Fruit fly (Drosophila melanogaster) whole organism, adult: ENCODE measurements around the gene Atxn7.
A peak's percentile ranks its signal among the peaks of the same experiment; 100 is the strongest.

Experiments used
- CG11617 ChIP-seq: fragments of 200-800 bp; sonication (Bioruptor generic); optimal IDR thresholded peaks from 2 replicates; lab custom pipeline; 2017; ENCODE audit warnings: mild to moderate bottlenecking, missing biosample characterization, missing genetic modification reagents, missing genetic modification characterization
- CG12768 ChIP-seq: fragments of 200-800 bp; sonication (Bioruptor generic); optimal IDR thresholded peaks from 2 replicates; lab custom pipeline; 2017; ENCODE audit warnings: missing biosample characterization, missing genetic modification characterization, mild to moderate bottlenecking, moderate library complexity, missing genetic modification reagents
- CG14711 ChIP-seq: fragments of 200-800 bp; sonication (Bioruptor generic); optimal IDR thresholded peaks from 2 replicates; lab custom pipeline; 2018; ENCODE audit warnings: missing biosample characterization, mild to moderate bottlenecking, missing genetic modification characterization, moderate library complexity
- CG1620 ChIP-seq: fragments of 200-800 bp; sonication (Bioruptor generic); optimal IDR thresholded peaks from 2 replicates; lab custom pipeline; 2016; ENCODE audit warnings: missing biosample characterization, missing genetic modification characterization
- CG33017 ChIP-seq: fragments of 200-800 bp; sonication (Bioruptor generic); optimal IDR thresholded peaks from 2 replicates; lab custom pipeline; 2018; ENCODE audit warnings: missing biosample characterization, mild to moderate bottlenecking, missing genetic modification characterization, moderate library complexity
- CG5204 ChIP-seq: fragments of 200-800 bp; sonication (Bioruptor generic); optimal IDR thresholded peaks from 2 replicates; lab custom pipeline; 2016; ENCODE audit warnings: missing biosample characterization, missing genetic modification characterization
- CG7045 ChIP-seq: fragments of 200-800 bp; sonication (Bioruptor generic); optimal IDR thresholded peaks from 2 replicates; lab custom pipeline; 2017; ENCODE audit warnings: missing biosample characterization, mild to moderate bottlenecking, missing genetic modification characterization
- CG7101 ChIP-seq: fragments of 200-800 bp; sonication (Bioruptor generic); optimal IDR thresholded peaks from 2 replicates; lab custom pipeline; 2018; ENCODE audit warnings: missing biosample characterization, mild to moderate bottlenecking, missing genetic modification characterization, moderate library complexity
- Clk ChIP-seq: fragments of 200-800 bp; sonication (Bioruptor generic); optimal IDR thresholded peaks from 2 replicates; lab custom pipeline; 2017; ENCODE audit warnings: missing biosample characterization, missing genetic modification characterization
- Crg-1 ChIP-seq: fragments of 200-800 bp; sonication (Bioruptor generic); optimal IDR thresholded peaks from 2 replicates; lab custom pipeline; 2016; ENCODE audit warnings: missing biosample characterization, missing genetic modification characterization
- Hr96 ChIP-seq: fragments of 200-800 bp; sonication (Bioruptor generic); optimal IDR thresholded peaks from 2 replicates; lab custom pipeline; 2016; ENCODE audit warnings: missing biosample characterization, missing genetic modification characterization
- Mnt ChIP-seq: fragments of 200-800 bp; sonication (Bioruptor generic); optimal IDR thresholded peaks from 2 replicates; lab custom pipeline; 2016; ENCODE audit warnings: missing biosample characterization, mild to moderate bottlenecking, missing genetic modification characterization
- bab1 ChIP-seq: fragments of 200-800 bp; sonication (Bioruptor generic); optimal IDR thresholded peaks from 3 replicates; lab custom pipeline; 2019; ENCODE audit warnings: missing biosample characterization, mild to moderate bottlenecking, missing genetic modification characterization, moderate library complexity
- cic ChIP-seq: fragments of 200-800 bp; sonication (Bioruptor generic); optimal IDR thresholded peaks from 2 replicates; lab custom pipeline; 2017; ENCODE audit warnings: missing biosample characterization, mild to moderate bottlenecking, missing genetic modification characterization, moderate library complexity
- cnc ChIP-seq, 2 experiments: fragments of >200 bp; optimal IDR thresholded peaks; 2 replicates each; lab custom pipeline; 2017
- kay ChIP-seq: fragments of 200-800 bp; sonication (Bioruptor generic); peaks from one replicate; lab custom pipeline; 2016; ENCODE audit warnings: missing biosample characterization, missing genetic modification characterization, borderline replicate concordance
- ovo ChIP-seq: fragments of 200-800 bp; sonication (Bioruptor generic); optimal IDR thresholded peaks from 2 replicates; lab custom pipeline; 2016; ENCODE audit warnings: missing biosample characterization, missing genetic modification characterization
- pad ChIP-seq: fragments of 200-800 bp; sonication (Bioruptor generic); optimal IDR thresholded peaks from 3 replicates; lab custom pipeline; 2017; ENCODE audit warnings: missing biosample characterization, missing genetic modification characterization, mild to moderate bottlenecking, moderate library complexity, missing genetic modification reagents
- tj ChIP-seq: fragments of 200-800 bp; sonication (Bioruptor generic); optimal IDR thresholded peaks from 3 replicates; lab custom pipeline; 2017; ENCODE audit warnings: missing biosample characterization, mild to moderate bottlenecking, missing genetic modification characterization, moderate library complexity
- toe ChIP-seq: fragments of 200-800 bp; sonication (Bioruptor generic); optimal IDR thresholded peaks from 2 replicates; lab custom pipeline; 2016; ENCODE audit warnings: missing biosample characterization, missing genetic modification characterization

Gene Atxn7

dm6 chr2L:2404631-2405030 lies 29.0 kb downstream of the Atxn7 start:
- TF ChIP-seq kay (GFP tag; lab: Kevin White, UChicago) (no peak), CG12768 (no peak), CG11617 (GFP tag; lab: Kevin White, UChicago) (no peak), CG1620 (GFP tag; lab: Kevin White, UChicago) (no peak), toe (GFP tag; lab: Kevin White, UChicago) (no peak), CG33017 (tag; lab: Kevin White, UChicago) (no peak), Hr96 (GFP tag; lab: Kevin White, UChicago) (no peak), pad (GFP tag; lab: Kevin White, UChicago) (no peak), bab1 (GFP tag; lab: Kevin White, UChicago) (no peak), CG14711 (tag; lab: Kevin White, UChicago) (no peak), cic (GFP tag; lab: Kevin White, UChicago) (no peak), CG5204 (no peak), ovo (GFP tag; lab: Kevin White, UChicago) (no peak), cnc (optimal IDR thresholded peaks at IDR 0.05; lab: Kevin White, UChicago) (no peak), tj (GFP tag; lab: Kevin White, UChicago) (no peak), CG7101 (tag; lab: Kevin White, UChicago) (no peak), Mnt (GFP tag; lab: Kevin White, UChicago) (no peak), CG7045 (GFP tag; lab: Kevin White, UChicago) (no peak), Crg-1 (no peak)

- TF ChIP-seq cnc (optimal IDR thresholded peaks at IDR 0.05; lab: Kevin White, UChicago), result no peak
- no peak for TF ChIP-seq bab1 (GFP tag; lab: Kevin White, UChicago)
- TF ChIP-seq Mnt (GFP tag; lab: Kevin White, UChicago), result no peak
- TF ChIP-seq tj (GFP tag; lab: Kevin White, UChicago), result no peak
- no peak for TF ChIP-seq toe (GFP tag; lab: Kevin White, UChicago)
- TF ChIP-seq CG5204, result no peak
- no peak for TF ChIP-seq CG33017 (tag; lab: Kevin White, UChicago)
- no peak for TF ChIP-seq pad (GFP tag; lab: Kevin White, UChicago)
- no peak for TF ChIP-seq kay (GFP tag; lab: Kevin White, UChicago)
- TF ChIP-seq Crg-1, result no peak
- TF ChIP-seq Hr96 (GFP tag; lab: Kevin White, UChicago), result no peak
- TF ChIP-seq CG7045 (GFP tag; lab: Kevin White, UChicago), result no peak
- no peak for TF ChIP-seq CG14711 (tag; lab: Kevin White, UChicago)
- no peak for TF ChIP-seq CG12768
Measured at dm6 chr2L:2413093-2413492, 37.5 kb downstream of the Atxn7 start.

- TF ChIP-seq cic (GFP tag; lab: Kevin White, UChicago) (no peak), CG33017 (tag; lab: Kevin White, UChicago) (no peak), bab1 (GFP tag; lab: Kevin White, UChicago) (no peak), cnc (optimal IDR thresholded peaks at IDR 0.05; lab: Kevin White, UChicago) (no peak), CG14711 (tag; lab: Kevin White, UChicago) (no peak), ovo (GFP tag; lab: Kevin White, UChicago) (no peak), CG7045 (GFP tag; lab: Kevin White, UChicago) (no peak), CG12768 (no peak), Hr96 (GFP tag; lab: Kevin White, UChicago) (no peak), tj (GFP tag; lab: Kevin White, UChicago) (no peak)
Measured at dm6 chr2L:2415109-2415508, 39.5 kb downstream of the Atxn7 start, which contains the start of gene CG18641. Gene CG18641 (minus strand): TSS chr2L:2415322.

DNA sequence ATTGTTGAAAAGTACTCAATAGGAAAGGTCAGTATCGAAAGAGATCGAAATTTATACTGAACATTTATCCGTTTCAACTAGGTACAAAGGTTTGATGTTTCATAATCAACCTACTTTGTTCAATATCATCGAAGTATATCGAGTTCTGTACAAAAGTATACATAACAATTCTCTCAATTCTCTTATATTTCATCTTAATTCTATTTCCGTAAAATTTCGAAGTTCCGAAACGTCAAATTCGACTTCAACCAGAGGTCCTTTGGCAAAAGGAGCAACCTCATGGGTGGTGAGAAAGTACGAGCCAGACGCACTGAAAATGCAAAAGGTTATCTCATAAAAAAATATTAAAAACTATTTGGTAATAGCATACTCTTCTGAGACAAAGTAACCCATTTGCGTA lies 41.0 kb downstream of the Atxn7 start, which contains the start of gene CG31948:
Gene CG31948 (minus strand): TSS at position 101 of the 400 bp plus-strand sequence.
- TF ChIP-seq CG33017 (tag; lab: Kevin White, UChicago) (no peak), CG14711 (tag; lab: Kevin White, UChicago) (no peak), Mnt (GFP tag; lab: Kevin White, UChicago) (no peak), Clk (GFP tag; lab: Kevin White, UChicago) (no peak), CG7045 (GFP tag; lab: Kevin White, UChicago) (no peak), cnc (optimal IDR thresholded peaks at IDR 0.05; lab: Kevin White, UChicago) (no peak)

DNA sequence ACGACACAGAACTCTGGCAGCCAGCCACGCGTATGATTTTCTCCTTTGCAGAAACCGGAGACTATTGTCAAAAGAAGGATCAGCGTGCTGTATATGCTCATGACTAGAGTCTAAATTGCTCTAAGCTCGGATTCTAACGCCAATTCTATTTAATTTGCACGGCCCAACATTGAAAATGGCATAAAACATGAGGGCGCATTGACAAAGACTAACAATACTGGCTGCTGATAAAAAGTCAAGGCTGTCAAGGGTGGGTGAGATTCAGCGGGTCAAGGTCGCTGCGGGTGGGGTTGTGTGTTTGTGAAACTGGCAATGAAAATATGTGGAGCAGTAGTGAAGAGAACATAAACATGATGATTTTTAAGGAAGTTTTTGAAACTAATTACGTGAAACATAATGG lies 42.2 kb downstream of the Atxn7 start, which contains the start of gene CG34448:
Gene CG34448 (minus strand): TSS at position 101 of the 400 bp plus-strand sequence.
- no peak for TF ChIP-seq bab1 (GFP tag; lab: Kevin White, UChicago)
- no peak for TF ChIP-seq CG1620 (GFP tag; lab: Kevin White, UChicago)
- no peak for TF ChIP-seq Crg-1
- no peak for TF ChIP-seq CG5204
- no peak for TF ChIP-seq tj (GFP tag; lab: Kevin White, UChicago)
- no peak for TF ChIP-seq ovo (GFP tag; lab: Kevin White, UChicago)
- TF ChIP-seq Hr96 (GFP tag; lab: Kevin White, UChicago), result no peak
- no peak for TF ChIP-seq CG11617 (GFP tag; lab: Kevin White, UChicago)
- no peak for TF ChIP-seq pad (GFP tag; lab: Kevin White, UChicago)
- TF ChIP-seq CG7045 (GFP tag; lab: Kevin White, UChicago), result no peak
- no peak for TF ChIP-seq CG12768
- TF ChIP-seq Mnt (GFP tag; lab: Kevin White, UChicago), result no peak
- no peak for TF ChIP-seq Clk (GFP tag; lab: Kevin White, UChicago)
- no peak for TF ChIP-seq CG14711 (tag; lab: Kevin White, UChicago)
- TF ChIP-seq CG33017 (tag; lab: Kevin White, UChicago), result no peak

dm6 chr2L:2419913-2420312 lies 44.3 kb downstream of the Atxn7 start, which contains the start of gene CG34447:
Gene CG34447 (minus strand): TSS chr2L:2420013.
- TF ChIP-seq tj (GFP tag; lab: Kevin White, UChicago) (no peak), kay (GFP tag; lab: Kevin White, UChicago) (peak; percentile 39)
